Worm (Caenorhabditis elegans) whole organism, late embryonic: ENCODE results near the gene Y10G11A.1.
"Not testable (repeated sequence)": the region's sequence is repeated elsewhere in the genome, so short reads cannot be mapped to it uniquely, and the experiment has no call there.

ENCODE experiments used
- C08G9.2 ChIP-seq: sonication (generic microtip); optimal IDR thresholded peaks from 2 replicates; lab custom pipeline; 2016; ENCODE audit warnings: mild to moderate bottlenecking, missing genetic modification characterization, moderate library complexity, missing compliant biosample characterization
- F13H6.1 ChIP-seq: sonication (generic microtip); optimal IDR thresholded peaks from 2 replicates; lab custom pipeline; 2016; ENCODE audit warnings: missing genetic modification characterization, missing compliant biosample characterization
- K02D7.2 ChIP-seq: sonication (generic microtip); optimal IDR thresholded peaks from 2 replicates; lab custom pipeline; 2017; ENCODE audit warnings: mild to moderate bottlenecking, missing genetic modification characterization, missing compliant biosample characterization
- T23F11.4 ChIP-seq: fragments of 200-800 bp; sonication (Bioruptor generic); optimal IDR thresholded peaks from 2 replicates; lab custom pipeline; 2018; ENCODE audit warnings: mild to moderate bottlenecking, missing genetic modification characterization, missing compliant biosample characterization
- ahr-1 ChIP-seq: sonication (generic microtip); optimal IDR thresholded peaks from 2 replicates; lab custom pipeline; 2016; ENCODE audit warnings: missing genetic modification characterization, missing compliant biosample characterization
- ceh-14 ChIP-seq: sonication (generic microtip); optimal IDR thresholded peaks from 2 replicates; lab custom pipeline; 2016; ENCODE audit warnings: missing genotype, missing genetic modification characterization, missing compliant biosample characterization
- ceh-18 ChIP-seq: sonication (generic microtip); optimal IDR thresholded peaks from 2 replicates; lab custom pipeline; 2016; ENCODE audit warnings: missing genetic modification characterization, missing compliant biosample characterization
- ceh-19 ChIP-seq: fragments of 200-800 bp; sonication (Bioruptor generic); optimal IDR thresholded peaks from 2 replicates; lab custom pipeline; 2018; ENCODE audit warnings: mild to moderate bottlenecking, missing genetic modification characterization, missing compliant biosample characterization
- ceh-2 ChIP-seq: sonication (generic microtip); optimal IDR thresholded peaks from 2 replicates; lab custom pipeline; 2016; ENCODE audit warnings: missing genotype, missing genetic modification characterization, missing compliant biosample characterization
- ceh-24 ChIP-seq: sonication (generic microtip); optimal IDR thresholded peaks from 2 replicates; lab custom pipeline; 2016; ENCODE audit warnings: mild to moderate bottlenecking, missing genetic modification characterization, missing compliant biosample characterization
- ceh-34 ChIP-seq: sonication (generic microtip); optimal IDR thresholded peaks from 2 replicates; lab custom pipeline; 2016; ENCODE audit warnings: mild to moderate bottlenecking, missing genetic modification characterization, missing compliant biosample characterization
- ceh-45 ChIP-seq: fragments of 200-800 bp; sonication (Bioruptor generic); IDR thresholded peaks from 2 replicates; pipeline ENCODE4 v1.3.6; 2022; ENCODE audit warnings: missing genetic modification reagents, missing genetic modification characterization, missing compliant biosample characterization
- ceh-48 ChIP-seq: sonication (generic microtip); optimal IDR thresholded peaks from 2 replicates; lab custom pipeline; 2016; ENCODE audit warnings: missing genetic modification characterization, inconsistent platforms, missing compliant biosample characterization
- ceh-9 ChIP-seq: sonication (generic microtip); optimal IDR thresholded peaks from 2 replicates; lab custom pipeline; 2016; ENCODE audit warnings: mild to moderate bottlenecking, missing genetic modification characterization, inconsistent platforms, missing compliant biosample characterization
- dmd-4 ChIP-seq: sonication (generic microtip); optimal IDR thresholded peaks from 2 replicates; lab custom pipeline; 2016; ENCODE audit warnings: borderline replicate concordance, missing genetic modification characterization, missing compliant biosample characterization
- dve-1 ChIP-seq: sonication (generic microtip); optimal IDR thresholded peaks from 2 replicates; lab custom pipeline; 2017; ENCODE audit warnings: antibody characterized with exemption, mild to moderate bottlenecking, missing genetic modification characterization, missing compliant biosample characterization
- elt-2 ChIP-seq: sonication (generic microtip); optimal IDR thresholded peaks from 2 replicates; lab custom pipeline; 2016; ENCODE audit warnings: missing genetic modification reagents, missing genetic modification characterization, missing compliant biosample characterization
- ets-4 ChIP-seq: sonication (generic microtip); optimal IDR thresholded peaks from 2 replicates; lab custom pipeline; 2016; ENCODE audit warnings: missing genetic modification characterization, missing compliant biosample characterization
- eyg-1 ChIP-seq: sonication (generic microtip); optimal IDR thresholded peaks from 2 replicates; lab custom pipeline; 2016; ENCODE audit warnings: missing genotype, missing genetic modification characterization, missing compliant biosample characterization
- fax-1 ChIP-seq: sonication (generic microtip); optimal IDR thresholded peaks from 2 replicates; lab custom pipeline; 2016; ENCODE audit warnings: missing genotype, missing genetic modification characterization, missing compliant biosample characterization
- hlh-30 ChIP-seq: sonication (generic microtip); optimal IDR thresholded peaks from 2 replicates; lab custom pipeline; 2017; ENCODE audit warnings: antibody characterized with exemption, missing genetic modification characterization, missing compliant biosample characterization; ENCODE audit not compliant: insufficient read depth
- hlh-6 ChIP-seq: sonication (generic microtip); optimal IDR thresholded peaks from 2 replicates; lab custom pipeline; 2016; ENCODE audit warnings: missing genotype, missing genetic modification characterization, missing compliant biosample characterization
- lin-11 ChIP-seq: fragments of 200-800 bp; sonication (Bioruptor generic); optimal IDR thresholded peaks from 2 replicates; lab custom pipeline; 2018; ENCODE audit warnings: mild to moderate bottlenecking, missing genetic modification characterization, missing compliant biosample characterization
- madf-2 ChIP-seq: sonication (generic microtip); optimal IDR thresholded peaks from 2 replicates; lab custom pipeline; 2017; ENCODE audit warnings: missing genetic modification characterization, missing compliant biosample characterization
- nfya-1 ChIP-seq: sonication (generic microtip); optimal IDR thresholded peaks from 2 replicates; lab custom pipeline; 2017; ENCODE audit warnings: missing genetic modification characterization, mild to moderate bottlenecking, missing compliant biosample characterization, antibody characterized with exemption, moderate library complexity
- nhr-11 ChIP-seq: fragments of 150-350 bp; optimal IDR thresholded peaks from 2 replicates; lab custom pipeline; 2014; ENCODE audit warnings: missing biosample characterization, missing genetic modification characterization
- nhr-232 ChIP-seq: sonication (generic microtip); optimal IDR thresholded peaks from 2 replicates; lab custom pipeline; 2016; ENCODE audit warnings: missing genetic modification characterization, missing compliant biosample characterization
- npax-4 ChIP-seq: sonication (generic microtip); optimal IDR thresholded peaks from 2 replicates; lab custom pipeline; 2016; ENCODE audit warnings: missing genetic modification characterization, missing compliant biosample characterization
- odd-2 ChIP-seq: sonication (generic microtip); optimal IDR thresholded peaks from 2 replicates; lab custom pipeline; 2017; ENCODE audit warnings: antibody characterized with exemption, mild to moderate bottlenecking, missing genetic modification characterization, missing compliant biosample characterization
- pag-3 ChIP-seq: sonication (generic microtip); optimal IDR thresholded peaks from 2 replicates; lab custom pipeline; 2016; ENCODE audit warnings: missing compliant biosample characterization, missing genetic modification characterization, borderline replicate concordance
- pat-9 ChIP-seq: fragments of 200-800 bp; sonication (Bioruptor generic); optimal IDR thresholded peaks from 2 replicates; lab custom pipeline; 2018; ENCODE audit warnings: mild to moderate bottlenecking, missing genetic modification characterization, moderate library complexity, missing compliant biosample characterization
- pax-1 ChIP-seq: fragments of 150-350 bp; optimal IDR thresholded peaks from 2 replicates; lab custom pipeline; 2014; ENCODE audit warnings: missing biosample characterization, missing genetic modification characterization
- pha-2 ChIP-seq: sonication (generic microtip); optimal IDR thresholded peaks from 2 replicates; lab custom pipeline; 2017; ENCODE audit warnings: mild to moderate bottlenecking, missing genetic modification characterization, missing compliant biosample characterization
- pqm-1 ChIP-seq: sonication (generic microtip); optimal IDR thresholded peaks from 2 replicates; lab custom pipeline; 2016; ENCODE audit warnings: missing genetic modification characterization, missing compliant biosample characterization
- pros-1 ChIP-seq: fragments of 150-350 bp; optimal IDR thresholded peaks from 2 replicates; lab custom pipeline; 2014; ENCODE audit warnings: missing biosample characterization, missing genetic modification reagents, missing genetic modification characterization
- rnt-1 ChIP-seq: sonication (generic microtip); optimal IDR thresholded peaks from 2 replicates; lab custom pipeline; 2016; ENCODE audit warnings: missing genetic modification characterization, missing compliant biosample characterization
- sdc-2 ChIP-seq: sonication (generic microtip); optimal IDR thresholded peaks from 2 replicates; lab custom pipeline; 2016; ENCODE audit warnings: missing genotype, missing genetic modification characterization, missing compliant biosample characterization
- syd-9 ChIP-seq: sonication (generic microtip); optimal IDR thresholded peaks from 2 replicates; lab custom pipeline; 2016; ENCODE audit warnings: mild to moderate bottlenecking, missing genetic modification characterization, moderate library complexity, missing compliant biosample characterization
- unc-3 ChIP-seq, 2 experiments: fragments of 200-800 bp in 1 of 2; sonication (Bioruptor generic) in 1 of 2; sonication (generic microtip) in 1 of 2; conservative IDR thresholded peaks in 1 of 2; optimal IDR thresholded peaks in 1 of 2; 2 replicates each; pipeline versions ENCODE4 v1.3.6 to Lab custom; 2016 to 2022; ENCODE audit warnings: missing compliant biosample characterization in 2 of 2, missing genetic modification characterization in 2 of 2, missing genetic modification reagents in 1 of 2
- unc-42 ChIP-seq: sonication (generic microtip); optimal IDR thresholded peaks from 2 replicates; lab custom pipeline; 2016; ENCODE audit warnings: missing genotype, missing genetic modification characterization, missing compliant biosample characterization
- unc-86 ChIP-seq: sonication (generic microtip); optimal IDR thresholded peaks from 2 replicates; lab custom pipeline; 2016; ENCODE audit warnings: missing genetic modification characterization, missing compliant biosample characterization
- zip-5 ChIP-seq: sonication (generic microtip); optimal IDR thresholded peaks from 2 replicates; lab custom pipeline; 2016; ENCODE audit warnings: missing genetic modification characterization, missing compliant biosample characterization
- ztf-16 ChIP-seq: sonication (generic microtip); optimal IDR thresholded peaks from 2 replicates; lab custom pipeline; 2017; ENCODE audit warnings: missing genetic modification characterization, missing compliant biosample characterization

The Y10G11A.1 gene

ce11 chrIV:16424337-16424736 is at the start of gene Y10G11A.1:
Y10G11A.1 (plus strand) TSS chrIV:16424637.
- TF ChIP-seq pax-1 (tag; lab: Kevin White, UChicago); eyg-1; pqm-1 (tag; lab: Kevin White, UChicago): not testable (repeated sequence)

ce11 chrIV:16377942-16378341 is 46.5 kb upstream of the Y10G11A.1 start:
- TF ChIP-seq ceh-18 (no peak), T23F11.4 (GFP tag; lab: Kevin White, UChicago) (no peak), pha-2 (tag; lab: Kevin White, UChicago) (no peak), ztf-16 (tag; lab: Kevin White, UChicago) (no peak), ceh-24 (no peak), ahr-1 (tag; lab: Kevin White, UChicago) (no peak), C08G9.2 (no peak), ceh-34 (tag; lab: Kevin White, UChicago) (no peak), madf-2 (no peak), ceh-14 (tag; lab: Kevin White, UChicago) (no peak), unc-3 (GFP tag; conservative IDR thresholded peaks at IDR 0.05; lab: Robert Waterston, UW) (no peak), unc-3 (tag; optimal IDR thresholded peaks at IDR 0.05; lab: Kevin White, UChicago) (no peak), hlh-6 (tag; lab: Kevin White, UChicago) (no peak), nfya-1 (tag; lab: Kevin White, UChicago) (no peak), hlh-30 (no peak), pat-9 (tag; lab: Kevin White, UChicago) (no peak), zip-5 (tag; lab: Kevin White, UChicago) (no peak), ceh-19 (GFP tag; lab: Kevin White, UChicago) (no peak)
- TF ChIP-seq, all 69 proteins: peak for 0

ce11 chrIV:16380278-16380677 is 44.2 kb upstream of the Y10G11A.1 start:
- TF ChIP-seq pros-1 (tag; lab: Kevin White, UChicago) (no peak), dmd-4 (no peak), syd-9 (tag; lab: Kevin White, UChicago) (no peak)

- TF ChIP-seq zip-5 (tag; lab: Kevin White, UChicago) = no peak
- TF ChIP-seq madf-2 = no peak
- TF ChIP-seq elt-2 (tag; lab: Kevin White, UChicago) = no peak
- no peak for TF ChIP-seq C08G9.2
- TF ChIP-seq pqm-1 (tag; lab: Kevin White, UChicago) = no peak
- TF ChIP-seq nfya-1 (tag; lab: Kevin White, UChicago) = no peak
- TF ChIP-seq pag-3 (tag; lab: Kevin White, UChicago) = no peak
- TF ChIP-seq lin-11 (tag; lab: Kevin White, UChicago) = no peak
- no peak for TF ChIP-seq nhr-11 (tag; lab: Kevin White, UChicago)
- no peak for TF ChIP-seq ceh-9
- no peak for TF ChIP-seq eyg-1
- no peak for TF ChIP-seq nhr-232
- TF ChIP-seq pha-2 (tag; lab: Kevin White, UChicago) = no peak
- TF ChIP-seq F13H6.1 (tag; lab: Kevin White, UChicago) = no peak
- TF ChIP-seq rnt-1 (tag; lab: Kevin White, UChicago) = no peak
- no peak for TF ChIP-seq ceh-24
- TF ChIP-seq odd-2 (tag; lab: Kevin White, UChicago) = no peak
- TF ChIP-seq, all 69 proteins: peak for 0
These were observed 43.5 kb upstream of the Y10G11A.1 start for ce11 chrIV:16380937-16381336.

- no peak for TF ChIP-seq pag-3 (tag; lab: Kevin White, UChicago)
- peak; percentile 70 for TF ChIP-seq ceh-34 (tag; lab: Kevin White, UChicago)
- peak; percentile 53 for TF ChIP-seq T23F11.4 (GFP tag; lab: Kevin White, UChicago)
- peak; percentile 81 for TF ChIP-seq elt-2 (tag; lab: Kevin White, UChicago)
- peak; percentile 23 for TF ChIP-seq madf-2
- peak; percentile 22 for TF ChIP-seq unc-86 (tag; lab: Kevin White, UChicago)
- TF ChIP-seq sdc-2 = peak; percentile 43
- TF ChIP-seq dve-1 (tag; lab: Kevin White, UChicago) = peak; percentile 5
- TF ChIP-seq zip-5 (tag; lab: Kevin White, UChicago) = no peak
- peak; percentile 23 for TF ChIP-seq ceh-48 (tag; lab: Kevin White, UChicago)
- TF ChIP-seq ceh-18 = peak; percentile 49
- no peak for TF ChIP-seq npax-4 (tag; lab: Kevin White, UChicago)
- no peak for TF ChIP-seq ceh-45
- no peak for TF ChIP-seq ets-4 (tag; lab: Kevin White, UChicago)
- TF ChIP-seq ceh-2 (tag; lab: Kevin White, UChicago) = peak; percentile 46
- TF ChIP-seq ceh-24 = no peak
- TF ChIP-seq fax-1 (tag; lab: Kevin White, UChicago) = no peak
- TF ChIP-seq unc-42 = no peak
- TF ChIP-seq K02D7.2 = no peak
These were observed 42.4 kb upstream of the Y10G11A.1 start, which contains the start of gene Y7A9D.1 for ce11 chrIV:16381933-16382591. Y7A9D.1 (minus strand) TSS chrIV:16382215.
